Worm (Caenorhabditis elegans): ENCODE data around the gene E04F6.15.

E04F6.15 gene

DNA sequence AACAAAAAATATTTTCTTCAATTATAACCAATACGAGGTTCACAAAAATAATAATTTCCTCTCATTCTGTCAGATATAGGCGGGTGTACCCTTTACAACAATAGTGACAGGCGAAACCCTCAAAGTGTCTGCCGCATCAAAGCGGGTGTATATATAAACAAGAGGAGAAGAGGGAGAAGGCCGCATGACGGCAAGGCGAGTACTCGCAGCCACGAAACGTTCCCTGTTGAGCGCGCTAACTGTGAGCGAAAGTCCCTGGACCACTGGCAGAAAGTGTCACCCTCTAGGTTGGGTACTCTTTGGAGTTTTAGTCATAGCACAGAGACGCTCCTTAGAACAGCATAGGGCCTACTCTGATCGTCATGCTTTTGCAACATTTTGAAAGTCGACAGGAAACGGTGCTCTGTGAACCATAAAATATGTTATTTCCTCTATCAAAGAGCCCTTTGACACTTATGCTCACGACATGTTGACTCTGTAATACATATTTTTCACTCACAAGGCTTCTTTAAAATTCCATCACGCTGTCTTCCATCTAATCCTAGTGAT lies 10.0 kb downstream of the E04F6.15 start, which contains the start of gene pcrg-1:
pcrg-1 (plus strand) TSS at position 499 of the 549 bp plus-strand sequence.
- no peak for TF ChIP-seq attf-4 (tag; optimal IDR thresholded peaks at IDR 0.05)
- no peak for TF ChIP-seq duxl-1 (tag; optimal IDR thresholded peaks at IDR 0.05; ENCODE audit: poor library complexity)
- no peak for TF ChIP-seq jun-1 (tag; optimal IDR thresholded peaks at IDR 0.05)
- TF ChIP-seq egl-43 (GFP tag; IDR thresholded peaks at IDR 0.05) = peak; percentile 97
- TF ChIP-seq Y48G9A.11 (GFP tag; IDR thresholded peaks at IDR 0.05) = peak; percentile 84
- TF ChIP-seq F37D6.2 (tag; optimal IDR thresholded peaks at IDR 0.05) = peak; percentile 29
- TF ChIP-seq hlh-11 (tag; optimal IDR thresholded peaks at IDR 0.05) = peak; percentile 74
- no peak for TF ChIP-seq ceh-62 (tag; optimal IDR thresholded peaks at IDR 0.05)
- TF ChIP-seq mxl-2 (GFP tag; conservative IDR thresholded peaks at IDR 0.05) = 0 out of 2 replicates have a peak, but pooled peaks have one; percentile 12
- TF ChIP-seq spr-3 (GFP tag; optimal IDR thresholded peaks at IDR 0.05) = peak; percentile 59
- no peak for TF ChIP-seq ama-1 (optimal IDR thresholded peaks at IDR 0.05)
- TF ChIP-seq nhr-10 (tag; optimal IDR thresholded peaks at IDR 0.05) = no peak
- TF ChIP-seq ZK546.5 (tag; optimal IDR thresholded peaks at IDR 0.05) = no peak
- TF ChIP-seq vab-7 (GFP tag; IDR thresholded peaks at IDR 0.05) = peak; percentile 93
- TF ChIP-seq saeg-2 (GFP tag; IDR thresholded peaks at IDR 0.05) = peak; percentile 89
- peak; percentile 61 for TF ChIP-seq mep-1 (tag; optimal IDR thresholded peaks at IDR 0.05)
- peak; percentile 91 for TF ChIP-seq Y75B8A.6 (GFP tag; IDR thresholded peaks at IDR 0.05)
- peak; percentile 84 for TF ChIP-seq php-3 (GFP tag; IDR thresholded peaks at IDR 0.05)
- peak in 1 of 2 experiments; percentile 81 for TF ChIP-seq unc-62 (GFP tag; optimal IDR thresholded peaks at IDR 0.05 in 1 of 2)
- no peak for TF ChIP-seq unc-62 (tag; optimal IDR thresholded peaks at IDR 0.05)
- TF ChIP-seq nhr-237 (tag; optimal IDR thresholded peaks at IDR 0.05) = no peak
- TF ChIP-seq set-16 (GFP tag; IDR thresholded peaks at IDR 0.05) = no peak; the same call in none of the 2 replicates
- no peak for TF ChIP-seq nhr-76 (tag; optimal IDR thresholded peaks at IDR 0.05)
- TF ChIP-seq hlh-30 (tag; optimal IDR thresholded peaks at IDR 0.05; ENCODE audit: insufficient read depth) = peak; percentile 69
- TF ChIP-seq unc-39 (tag; optimal IDR thresholded peaks at IDR 0.05) = no peak
- peak; percentile 91 for TF ChIP-seq T26A8.4 (GFP tag; IDR thresholded peaks at IDR 0.05)
- TF ChIP-seq madf-9 (GFP tag; conservative IDR thresholded peaks at IDR 0.05) = peak; percentile 80
- TF ChIP-seq hif-1 (tag; optimal IDR thresholded peaks at IDR 0.05) = peak; percentile 12 to 56
- peak; percentile 66 for TF ChIP-seq lin-1 (GFP tag; IDR thresholded peaks at IDR 0.05)
- TF ChIP-seq zip-2 (tag; optimal IDR thresholded peaks at IDR 0.05) = peak; percentile 35
- peak; percentile 64 for TF ChIP-seq lin-13 (GFP tag; optimal IDR thresholded peaks at IDR 0.05)
- TF ChIP-seq madf-5 (GFP tag; IDR thresholded peaks at IDR 0.05) = peak; percentile 23 to 70; a peak in 1 of 4 replicates
- TF ChIP-seq F49E8.2 (tag; optimal IDR thresholded peaks at IDR 0.05; ENCODE audit: borderline replicate concordance) = peak; percentile 73
- TF ChIP-seq mdt-29 (GFP tag; IDR thresholded peaks at IDR 0.05) = peak; percentile 80
- TF ChIP-seq zfp-2 (tag; optimal IDR thresholded peaks at IDR 0.05) = no peak
- peak; percentile 21 for TF ChIP-seq ZK337.2 (GFP tag; IDR thresholded peaks at IDR 0.05)
- peak in 1 of 2 experiments; percentile 69 for TF ChIP-seq lsy-2 (tag; optimal IDR thresholded peaks at IDR 0.05)
- TF ChIP-seq F26F4.8 (GFP tag; conservative IDR thresholded peaks at IDR 0.05) = peak; percentile 95
- TF ChIP-seq mes-2 (tag; optimal IDR thresholded peaks at IDR 0.05; ENCODE audit: poor library complexity, severe bottlenecking) = peak; percentile 73
- TF ChIP-seq nhr-111 (GFP tag; optimal IDR thresholded peaks at IDR 0.05) = peak; percentile 76
- TF ChIP-seq dve-1 (tag; optimal IDR thresholded peaks at IDR 0.05; ENCODE audit: insufficient read depth) = peak; percentile 57
- peak; percentile 94 for TF ChIP-seq dmd-8 (GFP tag; IDR thresholded peaks at IDR 0.05)
- TF ChIP-seq spr-1 (tag; optimal IDR thresholded peaks at IDR 0.05) = peak; percentile 80
- peak; percentile 89 for TF ChIP-seq lim-7 (GFP tag; IDR thresholded peaks at IDR 0.05)
- peak; percentile 12 for TF ChIP-seq gei-8 (GFP tag; optimal IDR thresholded peaks at IDR 0.05)
- TF ChIP-seq nhr-48 (tag; optimal IDR thresholded peaks at IDR 0.05) = peak; percentile 67
- peak; percentile 78; the same call in 1 of the 2 replicates for TF ChIP-seq dmd-9 (GFP tag; IDR thresholded peaks at IDR 0.05)
- TF ChIP-seq dpl-1 (GFP tag; optimal IDR thresholded peaks at IDR 0.05) = peak; percentile 50
- TF ChIP-seq lin-38 (GFP tag; IDR thresholded peaks at IDR 0.05) = peak; percentile 84
- no peak for TF ChIP-seq ceh-32 (tag; optimal IDR thresholded peaks at IDR 0.05; ENCODE audit: poor library complexity)
